Worm (Caenorhabditis elegans): ENCODE measurements around the gene W04G3.12.
A peak's percentile ranks its signal among the peaks of the same experiment; 100 is the strongest.

Gene W04G3.12

ce11 chrX:11093985-11094593 is 17.5 kb upstream of the W04G3.12 start:
- peak; percentile 94 for TF ChIP-seq ztf-4 (tag; optimal IDR thresholded peaks at IDR 0.05)
- TF ChIP-seq ZK546.5 (tag; optimal IDR thresholded peaks at IDR 0.05): peak; percentile 77
- peak in 1 of 2 experiments; percentile 87 for TF ChIP-seq eor-1 (tag; optimal IDR thresholded peaks at IDR 0.05)
- TF ChIP-seq egl-27 (tag; optimal IDR thresholded peaks at IDR 0.05): peak; percentile 98
- TF ChIP-seq zag-1 (tag; optimal IDR thresholded peaks at IDR 0.05): peak; percentile 99
- peak; percentile 75 for TF ChIP-seq unc-39 (tag; optimal IDR thresholded peaks at IDR 0.05)
- TF ChIP-seq nhr-237 (tag; optimal IDR thresholded peaks at IDR 0.05): peak; percentile 100
- TF ChIP-seq egl-5 (tag; optimal IDR thresholded peaks at IDR 0.05): peak; percentile 100
- TF ChIP-seq lin-15B (tag; optimal IDR thresholded peaks at IDR 0.05): peak; percentile 56
- TF ChIP-seq nhr-67 (tag; optimal IDR thresholded peaks at IDR 0.05): peak; percentile 77
- peak; percentile 100 for TF ChIP-seq jun-1 (tag; optimal IDR thresholded peaks at IDR 0.05)
- TF ChIP-seq elt-2 (tag; optimal IDR thresholded peaks at IDR 0.05): peak; percentile 90
- TF ChIP-seq ztf-11 (tag; optimal IDR thresholded peaks at IDR 0.05): peak; percentile 79
- TF ChIP-seq unc-62 (GFP tag; optimal IDR thresholded peaks at IDR 0.05): peak; percentile 99
- TF ChIP-seq daf-12 (tag; optimal IDR thresholded peaks at IDR 0.05): peak; percentile 100
- peak; percentile 100 for TF ChIP-seq ceh-82 (tag; optimal IDR thresholded peaks at IDR 0.05)
- TF ChIP-seq skn-1 (tag; optimal IDR thresholded peaks at IDR 0.05): peak; percentile 98
- peak; percentile 98 for TF ChIP-seq fkh-10 (GFP tag; optimal IDR thresholded peaks at IDR 0.05)
- TF ChIP-seq nhr-28 (tag; optimal IDR thresholded peaks at IDR 0.05): peak; percentile 99
- TF ChIP-seq fos-1 (tag; optimal IDR thresholded peaks at IDR 0.05): peak; percentile 98
- peak; percentile 99 for TF ChIP-seq lsy-12 (tag; optimal IDR thresholded peaks at IDR 0.05)
- peak; percentile 99 for TF ChIP-seq nhr-43 (tag; optimal IDR thresholded peaks at IDR 0.05; ENCODE audit: poor library complexity, severe bottlenecking)
- peak; percentile 92 for TF ChIP-seq pqm-1 (tag; optimal IDR thresholded peaks at IDR 0.05)
- TF ChIP-seq ceh-28 (tag; optimal IDR thresholded peaks at IDR 0.05): peak; percentile 100
- TF ChIP-seq aly-2 (tag; optimal IDR thresholded peaks at IDR 0.05): peak; percentile 99
- peak; percentile 100 for TF ChIP-seq nhr-77 (tag; optimal IDR thresholded peaks at IDR 0.05)
- TF ChIP-seq nfya-1 (tag; optimal IDR thresholded peaks at IDR 0.05; ENCODE audit: insufficient read depth): peak; percentile 98
- no peak for TF ChIP-seq ama-1 (optimal IDR thresholded peaks at IDR 0.05)
- peak; percentile 99 for TF ChIP-seq hmg-11 (tag; optimal IDR thresholded peaks at IDR 0.05)
- TF ChIP-seq tbx-2 (tag; optimal IDR thresholded peaks at IDR 0.05): peak; percentile 99
- TF ChIP-seq nhr-76 (tag; optimal IDR thresholded peaks at IDR 0.05): peak; percentile 93
- peak; percentile 98 to 100 (median 100) for TF ChIP-seq elt-3 (tag; optimal IDR thresholded peaks at IDR 0.05)
- TF ChIP-seq lin-39 (tag; optimal IDR thresholded peaks at IDR 0.05): peak; percentile 99
- peak; percentile 97 for TF ChIP-seq ceh-9 (tag; optimal IDR thresholded peaks at IDR 0.05)
- TF ChIP-seq mdl-1 (tag; optimal IDR thresholded peaks at IDR 0.05): peak; percentile 91
- peak; percentile 95 for TF ChIP-seq snpc-4 (tag; optimal IDR thresholded peaks at IDR 0.05)
- TF ChIP-seq mml-1 (tag; optimal IDR thresholded peaks at IDR 0.05): no peak
- peak; percentile 32 for TF ChIP-seq sea-2 (GFP tag; optimal IDR thresholded peaks at IDR 0.05)
- peak; percentile 99 for TF ChIP-seq nhr-11 (tag; optimal IDR thresholded peaks at IDR 0.05)
- peak; percentile 88 for TF ChIP-seq ceh-16 (tag; optimal IDR thresholded peaks at IDR 0.05)
- TF ChIP-seq nhr-25 (tag; optimal IDR thresholded peaks at IDR 0.05): peak; percentile 99
- peak; percentile 97 for TF ChIP-seq R02D3.7 (tag; optimal IDR thresholded peaks at IDR 0.05)
- peak; percentile 100 for TF ChIP-seq nhr-23 (tag; optimal IDR thresholded peaks at IDR 0.05)
- peak; percentile 99 for TF ChIP-seq pha-4 (tag; optimal IDR thresholded peaks at IDR 0.05)
- peak; percentile 75 for TF ChIP-seq elt-1 (tag; optimal IDR thresholded peaks at IDR 0.05)
- TF ChIP-seq fkh-2 (tag; optimal IDR thresholded peaks at IDR 0.05): peak; percentile 99
- TF ChIP-seq nhr-12 (tag; optimal IDR thresholded peaks at IDR 0.05): peak; percentile 58

All from whole organism, L3 larva.